Worm (Caenorhabditis elegans): Measurements from ENCODE around the gene cubn-1.

The cubn-1 gene

ce11 chrV:12637238-12637690 lies 26.1 kb downstream of the cubn-1 start, which contains the start of gene F56H9.2 (continued):
- TF ChIP-seq snpc-1.3 (tag; optimal IDR thresholded peaks at IDR 0.05; ENCODE audit: insufficient read depth) (no peak), nfya-1 (tag; optimal IDR thresholded peaks at IDR 0.05; ENCODE audit: borderline replicate concordance, insufficient read depth) (no peak)

ce11 chrV:12637764-12638502 lies 26.8 kb downstream of the cubn-1 start:
- TF ChIP-seq rcor-1 (GFP tag; IDR thresholded peaks at IDR 0.05) (peak; percentile 14; the same call in 1 of the 2 replicates), ztf-22 (GFP tag; optimal IDR thresholded peaks at IDR 0.05) (peak; percentile 31), F39B2.1 (GFP tag; IDR thresholded peaks at IDR 0.05) (no peak), nhr-120 (GFP tag; IDR thresholded peaks at IDR 0.05) (no peak), nhr-80 (tag; optimal IDR thresholded peaks at IDR 0.05) (peak; percentile 70), die-1 (tag; optimal IDR thresholded peaks at IDR 0.05) (no peak), atf-7 (tag; optimal IDR thresholded peaks at IDR 0.05) (peak; percentile 0), nfyb-1 (GFP tag; IDR thresholded peaks at IDR 0.05) (no peak), ZK185.1 (tag; optimal IDR thresholded peaks at IDR 0.05; ENCODE audit: poor library complexity, severe bottlenecking) (peak; percentile 16)

ce11 chrV:12640384-12640783 lies 29.3 kb downstream of the cubn-1 start, which contains the start of gene gpa-8:
Gene gpa-8 (minus strand): TSS chrV:12640484.
- TF ChIP-seq F57A8.1 (GFP tag; optimal IDR thresholded peaks at IDR 0.05) (no peak), madf-3 (GFP tag; IDR thresholded peaks at IDR 0.05) (no peak), F22D6.2 (tag; optimal IDR thresholded peaks at IDR 0.05) (no peak), B0336.3 (GFP tag; IDR thresholded peaks at IDR 0.05) (no peak), pha-4 (tag; optimal IDR thresholded peaks at IDR 0.05) (no peak), let-607 (tag; optimal IDR thresholded peaks at IDR 0.05) (no peak), bed-2 (GFP tag; IDR thresholded peaks at IDR 0.05) (no peak), repo-1 (tag; optimal IDR thresholded peaks at IDR 0.05) (no peak), aptf-2 (GFP tag; conservative IDR thresholded peaks at IDR 0.05) (no peak), ZK185.1 (tag; optimal IDR thresholded peaks at IDR 0.05; ENCODE audit: poor library complexity, severe bottlenecking) (no peak)

- TF ChIP-seq nhr-179 (tag; optimal IDR thresholded peaks at IDR 0.05), result no peak
- no peak for TF ChIP-seq ztf-28 (GFP tag; IDR thresholded peaks at IDR 0.05)
- TF ChIP-seq ztf-18 (tag; optimal IDR thresholded peaks at IDR 0.05), result no peak
- TF ChIP-seq F39B2.1 (GFP tag; IDR thresholded peaks at IDR 0.05), result no peak
- no peak for TF ChIP-seq somi-1 (GFP tag; optimal IDR thresholded peaks at IDR 0.05)
- TF ChIP-seq lin-40 (tag; optimal IDR thresholded peaks at IDR 0.05), result no peak
- TF ChIP-seq hmg-20 (GFP tag; IDR thresholded peaks at IDR 0.05), result no peak
- no peak for TF ChIP-seq ceh-100 (GFP tag; IDR thresholded peaks at IDR 0.05)
- TF ChIP-seq rpc-1 (optimal IDR thresholded peaks at IDR 0.05), result no peak
- no peak for TF ChIP-seq rpc-1 (tag; optimal IDR thresholded peaks at IDR 0.05)
- no peak for TF ChIP-seq cebp-2 (GFP tag; IDR thresholded peaks at IDR 0.05)
- no peak for TF ChIP-seq pha-4 (tag; optimal IDR thresholded peaks at IDR 0.05)
- no peak for TF ChIP-seq Y79H2A.3 (GFP tag; conservative IDR thresholded peaks at IDR 0.05)
- no peak for TF ChIP-seq nhr-120 (GFP tag; IDR thresholded peaks at IDR 0.05)
Observed at ce11 chrV:12644500-12644899, 33.4 kb downstream of the cubn-1 start, which contains the start of gene F56H9.8. Gene F56H9.8 (plus strand): TSS chrV:12644800.

ce11 chrV:12649213-12649612 lies 38.1 kb downstream of the cubn-1 start, which contains the start of gene gpa-9:
Gene gpa-9 (minus strand): TSS chrV:12649313.
- no peak for TF ChIP-seq dpl-1 (GFP tag; optimal IDR thresholded peaks at IDR 0.05)
- no peak for TF ChIP-seq unc-62 (GFP tag; optimal IDR thresholded peaks at IDR 0.05)
- TF ChIP-seq Y53G8AR.9 (GFP tag; conservative IDR thresholded peaks at IDR 0.05), result no peak
- TF ChIP-seq egl-18 (GFP tag; IDR thresholded peaks at IDR 0.05), result no peak
- TF ChIP-seq ekl-4 (GFP tag; IDR thresholded peaks at IDR 0.05), result no peak
- TF ChIP-seq lsy-27 (tag; optimal IDR thresholded peaks at IDR 0.05; ENCODE audit: borderline replicate concordance, insufficient read depth), result no peak
- TF ChIP-seq gei-17 (GFP tag; optimal IDR thresholded peaks at IDR 0.05), result no peak
- no peak for TF ChIP-seq lin-26 (GFP tag; IDR thresholded peaks at IDR 0.05)
- no peak for TF ChIP-seq pbrm-1 (GFP tag; IDR thresholded peaks at IDR 0.05)
- TF ChIP-seq B0336.3 (GFP tag; IDR thresholded peaks at IDR 0.05), result no peak
- TF ChIP-seq Y67H2A.10 (GFP tag; conservative IDR thresholded peaks at IDR 0.05), result no peak
- no peak for TF ChIP-seq ccch-3 (GFP tag; optimal IDR thresholded peaks at IDR 0.05)
